Worm (Caenorhabditis elegans): Measurements from ENCODE around the gene cec-1.
A peak's percentile ranks its signal among the peaks of the same experiment; 100 is the strongest.

cec-1 gene

ce11 chrIII:8413501-8413900 is 12.6 kb upstream of the cec-1 start:
- TF ChIP-seq nhr-237 (tag; optimal IDR thresholded peaks at IDR 0.05) (no peak), tbx-8 (GFP tag; optimal IDR thresholded peaks at IDR 0.05) (no peak), nhr-12 (tag; optimal IDR thresholded peaks at IDR 0.05) (no peak)

- TF ChIP-seq ceh-39 (tag; optimal IDR thresholded peaks at IDR 0.05) (no peak), M03D4.4 (tag; optimal IDR thresholded peaks at IDR 0.05) (no peak), nhr-28 (tag; optimal IDR thresholded peaks at IDR 0.05) (no peak), ham-2 (GFP tag; optimal IDR thresholded peaks at IDR 0.05) (no peak), unc-62 (GFP tag; optimal IDR thresholded peaks at IDR 0.05) (no peak), ces-1 (GFP tag; optimal IDR thresholded peaks at IDR 0.05) (peak; percentile 99), nhr-12 (tag; optimal IDR thresholded peaks at IDR 0.05) (no peak), blmp-1 (tag; optimal IDR thresholded peaks at IDR 0.05) (peak; percentile 37)
Observed at ce11 chrIII:8416871-8417191, 9.3 kb upstream of the cec-1 start.

- TF ChIP-seq sptf-1 (tag; optimal IDR thresholded peaks at IDR 0.05), result peak; percentile 54
- TF ChIP-seq lsy-2 (tag; optimal IDR thresholded peaks at IDR 0.05), result peak; percentile 96
- TF ChIP-seq ceh-83 (GFP tag; optimal IDR thresholded peaks at IDR 0.05), result peak; percentile 61
- peak; percentile 61 for TF ChIP-seq nhr-12 (tag; optimal IDR thresholded peaks at IDR 0.05)
- peak; percentile 91 for TF ChIP-seq pha-4 (tag; optimal IDR thresholded peaks at IDR 0.05)
- TF ChIP-seq sem-2 (GFP tag; optimal IDR thresholded peaks at IDR 0.05), result no peak
- TF ChIP-seq snpc-4 (tag; optimal IDR thresholded peaks at IDR 0.05), result no peak
- peak; percentile 83 for TF ChIP-seq mls-2 (tag; optimal IDR thresholded peaks at IDR 0.05)
- no peak for TF ChIP-seq nhr-76 (tag; optimal IDR thresholded peaks at IDR 0.05)
- TF ChIP-seq mep-1 (tag; optimal IDR thresholded peaks at IDR 0.05), result peak; percentile 62
- TF ChIP-seq M03D4.4 (tag; optimal IDR thresholded peaks at IDR 0.05), result peak; percentile 71
- peak; percentile 95 for TF ChIP-seq ceh-39 (tag; optimal IDR thresholded peaks at IDR 0.05)
- no peak for TF ChIP-seq nhr-28 (tag; optimal IDR thresholded peaks at IDR 0.05)
- peak; percentile 81 for TF ChIP-seq ztf-11 (tag; optimal IDR thresholded peaks at IDR 0.05)
- peak; percentile 92 for TF ChIP-seq unc-120 (tag; optimal IDR thresholded peaks at IDR 0.05; ENCODE audit: poor library complexity, severe bottlenecking)
- peak; percentile 64 for TF ChIP-seq lin-13 (tag; optimal IDR thresholded peaks at IDR 0.05)
- peak; percentile 44 for TF ChIP-seq drap-1 (GFP tag; optimal IDR thresholded peaks at IDR 0.05)
- TF ChIP-seq unc-62 (GFP tag; optimal IDR thresholded peaks at IDR 0.05), result peak; percentile 98
- peak; percentile 75 for TF ChIP-seq nhr-237 (tag; optimal IDR thresholded peaks at IDR 0.05)
- TF ChIP-seq elt-1 (tag; optimal IDR thresholded peaks at IDR 0.05; ENCODE audit: borderline replicate concordance, insufficient read depth), result no peak
- TF ChIP-seq ceh-43 (GFP tag; optimal IDR thresholded peaks at IDR 0.05), result peak; percentile 23
- peak; percentile 45 for TF ChIP-seq hlh-1 (tag; optimal IDR thresholded peaks at IDR 0.05)
- TF ChIP-seq zip-8 (tag; optimal IDR thresholded peaks at IDR 0.05), result no peak
- TF ChIP-seq nhr-2 (tag; optimal IDR thresholded peaks at IDR 0.05), result peak; percentile 13
- peak; percentile 96 for TF ChIP-seq ces-1 (GFP tag; optimal IDR thresholded peaks at IDR 0.05)
- peak; percentile 86 for TF ChIP-seq ham-2 (GFP tag; optimal IDR thresholded peaks at IDR 0.05)
- TF ChIP-seq mab-5 (tag; optimal IDR thresholded peaks at IDR 0.05), result peak; percentile 46
- TF ChIP-seq unc-39 (tag; optimal IDR thresholded peaks at IDR 0.05), result peak; percentile 78
Observed at ce11 chrIII:8417192-8417967, 8.8 kb upstream of the cec-1 start.

DNA sequence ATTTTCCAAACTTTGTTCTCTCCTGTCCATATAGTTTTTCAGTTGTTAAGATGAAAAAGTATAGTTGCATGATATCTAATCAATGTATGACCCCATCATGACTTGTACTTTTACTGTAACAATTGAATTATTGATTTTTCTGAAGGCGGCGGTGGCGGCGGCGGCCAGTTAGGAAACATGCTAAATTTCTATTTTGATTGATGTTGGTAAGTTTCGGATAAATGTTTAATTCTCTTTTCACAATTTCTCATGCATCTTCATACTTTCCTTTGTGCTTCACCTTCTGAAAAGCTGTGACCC is 8.2 kb upstream of the cec-1 start, which contains the start of gene sor-1:
Gene sor-1 (plus strand): TSS at position 201 of the 300 bp plus-strand sequence.
- no peak for TF ChIP-seq mls-2 (tag; optimal IDR thresholded peaks at IDR 0.05)
- TF ChIP-seq ceh-83 (GFP tag; optimal IDR thresholded peaks at IDR 0.05), result no peak
- no peak for TF ChIP-seq zip-8 (tag; optimal IDR thresholded peaks at IDR 0.05)
- no peak for TF ChIP-seq tbx-8 (GFP tag; optimal IDR thresholded peaks at IDR 0.05)
- TF ChIP-seq elt-3 (tag; optimal IDR thresholded peaks at IDR 0.05), result no peak
- no peak for TF ChIP-seq unc-62 (GFP tag; optimal IDR thresholded peaks at IDR 0.05)
- TF ChIP-seq ceh-43 (GFP tag; optimal IDR thresholded peaks at IDR 0.05), result no peak
- TF ChIP-seq nhr-12 (tag; optimal IDR thresholded peaks at IDR 0.05), result no peak
- no peak for TF ChIP-seq cnd-1 (tag; optimal IDR thresholded peaks at IDR 0.05)

DNA sequence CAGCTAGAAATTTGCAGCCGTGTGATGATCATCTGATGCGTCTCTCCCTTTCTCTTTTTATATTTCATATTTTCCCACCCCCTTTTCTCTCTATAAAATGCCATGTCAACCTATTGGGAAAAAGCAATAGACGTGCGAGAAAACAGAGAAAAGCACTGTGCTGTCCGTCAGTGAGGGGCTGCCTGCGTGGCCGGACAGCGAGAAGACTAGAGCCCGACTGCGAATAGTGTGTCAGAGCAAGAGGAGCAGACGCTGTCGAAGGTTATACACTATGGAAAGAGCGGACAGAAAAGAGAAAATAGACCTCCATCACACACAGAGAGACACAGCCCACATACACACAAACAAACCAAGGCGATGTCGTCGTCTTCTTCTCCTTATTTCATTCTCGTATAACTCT is 1.1 kb upstream of the cec-1 start:
- TF ChIP-seq hlh-1 (tag; optimal IDR thresholded peaks at IDR 0.05) (peak; percentile 22), mab-5 (tag; optimal IDR thresholded peaks at IDR 0.05) (no peak), ceh-39 (tag; optimal IDR thresholded peaks at IDR 0.05) (no peak), ceh-83 (GFP tag; optimal IDR thresholded peaks at IDR 0.05) (no peak), nhr-237 (tag; optimal IDR thresholded peaks at IDR 0.05) (no peak), M03D4.4 (tag; optimal IDR thresholded peaks at IDR 0.05) (no peak), unc-62 (GFP tag; optimal IDR thresholded peaks at IDR 0.05) (peak; percentile 48), lin-13 (tag; optimal IDR thresholded peaks at IDR 0.05) (no peak), ham-2 (GFP tag; optimal IDR thresholded peaks at IDR 0.05) (peak; percentile 57), cnd-1 (tag; optimal IDR thresholded peaks at IDR 0.05) (peak; percentile 50), elt-1 (tag; optimal IDR thresholded peaks at IDR 0.05; ENCODE audit: borderline replicate concordance, insufficient read depth) (no peak), nhr-12 (tag; optimal IDR thresholded peaks at IDR 0.05) (no peak), lsy-2 (tag; optimal IDR thresholded peaks at IDR 0.05) (peak; percentile 29), mls-2 (tag; optimal IDR thresholded peaks at IDR 0.05) (peak; percentile 53), tbx-8 (GFP tag; optimal IDR thresholded peaks at IDR 0.05) (no peak), drap-1 (GFP tag; optimal IDR thresholded peaks at IDR 0.05) (peak; percentile 49), elt-3 (tag; optimal IDR thresholded peaks at IDR 0.05) (no peak), unc-120 (tag; optimal IDR thresholded peaks at IDR 0.05; ENCODE audit: poor library complexity, severe bottlenecking) (peak; percentile 19), sptf-1 (tag; optimal IDR thresholded peaks at IDR 0.05) (peak; percentile 9), bed-3 (GFP tag; optimal IDR thresholded peaks at IDR 0.05) (no peak), zip-8 (tag; optimal IDR thresholded peaks at IDR 0.05) (no peak), mep-1 (tag; optimal IDR thresholded peaks at IDR 0.05) (peak; percentile 36), ceh-43 (GFP tag; optimal IDR thresholded peaks at IDR 0.05) (no peak), lin-32 (GFP tag; optimal IDR thresholded peaks at IDR 0.05) (no peak), pha-4 (tag; optimal IDR thresholded peaks at IDR 0.05) (peak; percentile 21), ces-1 (GFP tag; optimal IDR thresholded peaks at IDR 0.05) (peak; percentile 23), nhr-2 (tag; optimal IDR thresholded peaks at IDR 0.05) (peak; percentile 1), blmp-1 (tag; optimal IDR thresholded peaks at IDR 0.05) (no peak), snpc-4 (tag; optimal IDR thresholded peaks at IDR 0.05) (no peak), nhr-76 (tag; optimal IDR thresholded peaks at IDR 0.05) (no peak), unc-39 (tag; optimal IDR thresholded peaks at IDR 0.05) (no peak), nhr-28 (tag; optimal IDR thresholded peaks at IDR 0.05) (no peak), sem-2 (GFP tag; optimal IDR thresholded peaks at IDR 0.05) (no peak)
